Worm (Caenorhabditis elegans) whole organism, L4/young adult: ENCODE data around the gene T02H6.8.

Source experiments
- W03F9.2 ChIP-seq: fragments of 150-350 bp; optimal IDR thresholded peaks from 2 replicates; lab custom pipeline; 2014; ENCODE audit warnings: missing biosample characterization, missing genetic modification characterization
- him-1 ChIP-seq: sonication (generic microtip); optimal IDR thresholded peaks from 2 replicates; lab custom pipeline; 2016; ENCODE audit warnings: missing genotype, missing genetic modification reagents, missing genetic modification characterization, missing compliant biosample characterization

DNA sequence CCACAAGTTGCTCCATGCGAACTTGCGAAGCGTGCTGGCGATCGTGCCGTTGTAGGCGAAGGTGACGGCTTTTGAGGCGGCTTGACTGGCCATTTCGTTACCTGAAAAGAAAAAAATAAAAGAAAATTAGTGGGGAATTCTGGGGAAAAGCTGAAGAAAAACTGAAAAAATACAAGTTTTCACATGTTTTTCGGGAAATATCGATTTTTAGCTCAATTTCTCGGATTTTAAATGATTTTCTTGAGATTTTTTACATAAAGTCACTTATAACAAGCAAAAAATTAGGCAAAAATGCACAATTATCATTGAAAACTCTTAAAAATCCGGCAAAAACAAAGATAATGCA lies 20.4 kb downstream of the T02H6.8 start, which contains the start of gene T02H6.11:
- no peak for TF ChIP-seq him-1 (tag; lab: Kevin White, UChicago)
- no peak for TF ChIP-seq W03F9.2 (tag; lab: Kevin White, UChicago)
